Fruit fly (Drosophila melanogaster): ENCODE results near the gene CG1677.

CG1677 gene

DNA sequence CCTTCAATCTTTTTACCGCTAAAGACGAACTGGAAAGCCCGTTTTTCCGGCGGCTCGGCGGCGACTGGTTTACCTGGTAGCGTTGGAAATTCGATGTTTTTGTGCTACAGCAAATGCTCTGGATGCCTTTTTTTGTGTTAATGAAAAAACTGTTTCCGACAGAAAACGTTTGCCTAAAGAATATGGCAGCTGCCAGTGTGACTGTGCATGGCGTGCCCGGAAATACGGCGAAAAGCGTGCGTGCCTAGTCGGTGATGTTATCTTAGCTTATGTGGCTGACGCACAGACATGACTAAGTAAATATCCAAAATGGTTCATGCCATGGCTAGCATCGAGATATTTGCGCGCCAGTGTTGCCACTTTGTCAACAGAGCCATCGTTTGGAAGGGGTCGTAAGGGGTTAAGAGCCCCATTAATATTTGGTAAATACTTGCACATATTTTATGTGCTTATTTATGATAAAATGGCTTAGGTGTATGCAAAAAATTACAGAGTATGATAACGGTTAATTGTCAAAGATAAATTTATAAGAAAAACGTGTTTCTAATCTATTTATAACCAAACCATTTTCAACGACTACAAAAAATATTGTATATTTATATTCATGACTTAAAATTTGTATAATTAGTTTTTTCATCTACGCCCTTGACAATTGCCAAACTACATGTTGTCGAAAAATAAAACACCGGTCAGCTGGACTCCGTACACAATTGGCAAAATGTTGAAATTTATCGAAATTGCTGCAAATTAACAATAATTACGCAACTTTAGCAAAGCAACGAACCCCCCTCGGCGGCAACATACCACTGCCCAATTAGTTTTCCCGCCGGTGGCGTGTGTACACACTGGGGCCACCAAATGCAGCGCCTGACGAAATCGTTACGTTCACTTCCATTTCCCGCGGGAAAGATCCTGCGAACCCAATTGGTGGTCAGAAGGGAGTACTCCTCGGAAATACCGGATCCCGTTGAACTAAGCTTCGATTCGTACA lies 119.3 kb downstream of the CG1677 start, which contains the start of gene CG2059 (continued):
- TF ChIP-seq slbo (GFP tag; IDR thresholded peaks at IDR 0.05) (peak; percentile 75), zfh2 (GFP tag; optimal IDR thresholded peaks at IDR 0.05) (peak; percentile 67), CG1792 (GFP tag; optimal IDR thresholded peaks at IDR 0.05) (peak; percentile 15), eyg (GFP tag; optimal IDR thresholded peaks at IDR 0.05) (peak; percentile 29), CG8765 (GFP tag; IDR thresholded peaks at IDR 0.05) (0 out of 2 replicates have a peak, but pooled peaks have one; percentile 23), NfI (GFP tag; optimal IDR thresholded peaks at IDR 0.05) (peak; percentile 38), tin (GFP tag; optimal IDR thresholded peaks at IDR 0.05) (peak; percentile 10), grn (GFP tag; optimal IDR thresholded peaks at IDR 0.05) (peak; percentile 1), fd102C (GFP tag; optimal IDR thresholded peaks at IDR 0.05) (peak; percentile 26), lbe (GFP tag; optimal IDR thresholded peaks at IDR 0.05) (no peak), CG7963 (GFP tag; IDR thresholded peaks at IDR 0.05; ENCODE audit: partially characterized antibody) (0 out of 3 replicates have a peak, but pooled peaks have one; percentile 36), pros (GFP tag; optimal IDR thresholded peaks at IDR 0.05) (no peak), Ssrp (tag; optimal IDR thresholded peaks at IDR 0.05) (no peak), CG32532 (GFP tag; IDR thresholded peaks at IDR 0.05) (peak; percentile 52; the same call in 1 of the 2 replicates), CG6765 (GFP tag; optimal IDR thresholded peaks at IDR 0.05) (no peak), fd96Cb (tag; optimal IDR thresholded peaks at IDR 0.05) (no peak), dpn (GFP tag; optimal IDR thresholded peaks at IDR 0.05) (peak; percentile 8 to 58), CG8281 (tag; optimal IDR thresholded peaks at IDR 0.05) (no peak), nom (GFP tag; optimal IDR thresholded peaks at IDR 0.05) (peak; percentile 57), CG11723 (GFP tag; optimal IDR thresholded peaks at IDR 0.05) (peak; percentile 5), otp (GFP tag; IDR thresholded peaks at IDR 0.05) (0 out of 3 replicates have a peak, but pooled peaks have one; percentile 42), CG2116 (GFP tag; optimal IDR thresholded peaks at IDR 0.05) (peak; percentile 64), en (GFP tag; optimal IDR thresholded peaks at IDR 0.05) (no peak), sr (GFP tag; IDR thresholded peaks at IDR 0.05) (0 out of 3 replicates have a peak, but pooled peaks have one; percentile 23), Spps (tag; optimal IDR thresholded peaks at IDR 0.05) (no peak), tap (tag; optimal IDR thresholded peaks at IDR 0.05) (no peak), unc-4 (GFP tag; IDR thresholded peaks at IDR 0.05; ENCODE audit: partially characterized antibody) (no peak), CG17802 (tag; optimal IDR thresholded peaks at IDR 0.05) (peak; percentile 60), CG12769 (tag; optimal IDR thresholded peaks at IDR 0.05) (peak; percentile 66), pfk (GFP tag; optimal IDR thresholded peaks at IDR 0.05) (peak; percentile 23), Bdp1 (GFP tag; optimal IDR thresholded peaks at IDR 0.05) (peak; percentile 41), CG3838 (GFP tag; optimal IDR thresholded peaks at IDR 0.05) (no peak), CG34422 (GFP tag; IDR thresholded peaks at IDR 0.05) (peak; percentile 13; the same call in 2 of the 3 replicates), Nf-YB (GFP tag; optimal IDR thresholded peaks at IDR 0.05) (peak; percentile 23), CG12942 (GFP tag; optimal IDR thresholded peaks at IDR 0.05) (peak; percentile 39), CG12659 (GFP tag; optimal IDR thresholded peaks at IDR 0.05) (peak; percentile 90), gt (GFP tag; IDR thresholded peaks at IDR 0.05) (peak; percentile 13; the same call in 1 of the 2 replicates), CG9437 (GFP tag; optimal IDR thresholded peaks at IDR 0.05) (peak; percentile 31), sd (tag; optimal IDR thresholded peaks at IDR 0.05) (peak; percentile 66), fd3F (GFP tag; optimal IDR thresholded peaks at IDR 0.05) (no peak), CG12071 (GFP tag; optimal IDR thresholded peaks at IDR 0.05) (no peak), zen (tag; optimal IDR thresholded peaks at IDR 0.05) (peak; percentile 23), ken (GFP tag; IDR thresholded peaks at IDR 0.05) (peak; percentile 69; the same call in 1 of the 3 replicates), CG32767 (GFP tag; IDR thresholded peaks at IDR 0.05) (0 out of 2 replicates have a peak, but pooled peaks have one; percentile 13), CG8290 (GFP tag; optimal IDR thresholded peaks at IDR 0.05) (no peak), CG8290 (tag; optimal IDR thresholded peaks at IDR 0.05) (peak in 1 of 2 experiments; percentile 94), CG10366 (GFP tag; IDR thresholded peaks at IDR 0.05) (peak; percentile 47)

Measured in whole organism, embryonic.